Worm (Caenorhabditis elegans): ENCODE results near the gene R05G9.3.

ce11 chrII:6497137-6497536, 4.2 kb downstream of the R05G9.3 start:
- TF ChIP-seq mab-9 (GFP tag; IDR thresholded peaks at IDR 0.05) (no peak), ztf-11 (tag; optimal IDR thresholded peaks at IDR 0.05) (no peak), ama-1 (optimal IDR thresholded peaks at IDR 0.05) (no peak)

All from whole organism, L1 larva.